Worm (Caenorhabditis elegans) whole organism, L4 larva: Measurements from ENCODE around the gene C30H6.12.

Source experiments
- D1046.2 ChIP-seq: fragments of 200-800 bp; sonication (Bioruptor generic); IDR thresholded peaks from 2 replicates; pipeline ENCODE4 v1.3.6; 2022; ENCODE audit warnings: missing genetic modification characterization, missing compliant biosample characterization
- F10B5.3 ChIP-seq: sonication (generic microtip); optimal IDR thresholded peaks from 2 replicates; lab custom pipeline; 2016; ENCODE audit warnings: mild to moderate bottlenecking, missing genetic modification characterization, missing compliant biosample characterization
- F26F4.8 ChIP-seq: fragments of 200-800 bp; sonication (Bioruptor generic); conservative IDR thresholded peaks from 2 replicates; pipeline ENCODE4 v1.3.6; 2022; ENCODE audit warnings: missing genetic modification characterization, missing compliant biosample characterization
- R02D3.7 ChIP-seq: fragments of 150-350 bp; sonication (generic microtip); optimal IDR thresholded peaks from 3 replicates; lab custom pipeline; 2014; ENCODE audit warnings: missing biosample characterization, missing genetic modification characterization
- T26A8.4 ChIP-seq: fragments of 200-800 bp; sonication (Bioruptor generic); IDR thresholded peaks from 2 replicates; pipeline ENCODE4 v1.3.6; 2022; ENCODE audit warnings: missing genetic modification characterization, missing compliant biosample characterization
- aha-1 ChIP-seq: fragments of 150-350 bp; peaks from one replicate; lab custom pipeline; 2014; ENCODE audit warnings: missing biosample characterization, missing genetic modification characterization
- attf-4 ChIP-seq: sonication (generic microtip); optimal IDR thresholded peaks from 3 replicates; lab custom pipeline; 2017; ENCODE audit warnings: missing biosample characterization, missing genetic modification characterization
- ceh-62 ChIP-seq: sonication (generic microtip); optimal IDR thresholded peaks from 2 replicates; lab custom pipeline; 2017; ENCODE audit warnings: missing biosample characterization, missing genetic modification characterization
- ceh-82 ChIP-seq: sonication (generic microtip); optimal IDR thresholded peaks from 2 replicates; lab custom pipeline; 2017; ENCODE audit warnings: missing biosample characterization, missing genetic modification characterization
- ctbp-1 ChIP-seq: fragments of 200-800 bp; sonication (Bioruptor generic); IDR thresholded peaks from 2 replicates; pipeline ENCODE4 v1.3.6; 2022; ENCODE audit warnings: missing genetic modification reagents, missing genetic modification characterization, missing compliant biosample characterization
- daf-12 ChIP-seq: fragments of 150-350 bp; optimal IDR thresholded peaks from 2 replicates; lab custom pipeline; 2014; ENCODE audit warnings: missing biosample characterization, missing genetic modification reagents, missing genetic modification characterization
- dmd-6 ChIP-seq: fragments of 200-800 bp; sonication (Bioruptor generic); IDR thresholded peaks from 2 replicates; pipeline ENCODE4 v1.3.6; 2022; ENCODE audit warnings: missing genetic modification reagents, missing genetic modification characterization, missing compliant biosample characterization
- dmd-8 ChIP-seq: fragments of 200-800 bp; sonication (Bioruptor generic); IDR thresholded peaks from 2 replicates; pipeline ENCODE4 v1.3.6; 2022; ENCODE audit warnings: missing genetic modification characterization, missing compliant biosample characterization
- dpl-1 ChIP-seq: fragments of 150-350 bp; optimal IDR thresholded peaks from 2 replicates; lab custom pipeline; 2014; ENCODE audit warnings: missing biosample characterization, missing genetic modification reagents, missing genetic modification characterization
- egl-43 ChIP-seq: fragments of 200-800 bp; sonication (Bioruptor generic); IDR thresholded peaks from 2 replicates; pipeline ENCODE4 v1.3.6; 2022; ENCODE audit warnings: missing genetic modification reagents, missing genetic modification characterization, missing compliant biosample characterization
- fos-1 ChIP-seq: fragments of 150-350 bp; optimal IDR thresholded peaks from 2 replicates; lab custom pipeline; 2014; ENCODE audit warnings: missing biosample characterization, missing genetic modification characterization
- gei-8 ChIP-seq: fragments of 200-800 bp; sonication (Bioruptor generic); optimal IDR thresholded peaks from 2 replicates; lab custom pipeline; 2018; ENCODE audit warnings: mild to moderate bottlenecking, missing genetic modification characterization, missing compliant biosample characterization
- hif-1 ChIP-seq, 2 experiments: sonication (generic microtip); optimal IDR thresholded peaks; 2 replicates each; lab custom pipeline; 2016 to 2017; ENCODE audit warnings: missing compliant biosample characterization in 2 of 2, missing genetic modification characterization in 2 of 2, missing genetic modification reagents in 2 of 2, missing genotype in 2 of 2, mild to moderate bottlenecking in 1 of 2
- hlh-30 ChIP-seq: sonication (generic microtip); optimal IDR thresholded peaks from 2 replicates; lab custom pipeline; 2017; ENCODE audit warnings: antibody characterized with exemption, mild to moderate bottlenecking, missing genetic modification characterization, missing compliant biosample characterization; ENCODE audit not compliant: insufficient read depth
- hmg-1.1 ChIP-seq: fragments of 200-800 bp; sonication (Bioruptor generic); IDR thresholded peaks from 2 replicates; pipeline ENCODE4 v1.3.6; 2022; ENCODE audit warnings: missing genetic modification reagents, missing genetic modification characterization, missing compliant biosample characterization
- jun-1 ChIP-seq: fragments of 150-350 bp; optimal IDR thresholded peaks from 2 replicates; lab custom pipeline; 2014; ENCODE audit warnings: missing biosample characterization, missing genetic modification reagents, missing genetic modification characterization
- lin-1 ChIP-seq: fragments of 200-800 bp; sonication (Bioruptor generic); IDR thresholded peaks from 2 replicates; pipeline ENCODE4 v1.3.6; 2022; ENCODE audit warnings: missing genetic modification reagents, missing genetic modification characterization, missing compliant biosample characterization
- lin-13 ChIP-seq: fragments of 150-350 bp; optimal IDR thresholded peaks from 2 replicates; lab custom pipeline; 2014; ENCODE audit warnings: missing biosample characterization, missing genetic modification reagents, missing genetic modification characterization
- lin-29 ChIP-seq: fragments of 200-800 bp; sonication (Bioruptor generic); IDR thresholded peaks from 2 replicates; pipeline ENCODE4 v1.3.6; 2022; ENCODE audit warnings: missing genetic modification reagents, missing genetic modification characterization, missing compliant biosample characterization
- lin-39 ChIP-seq: fragments of 150-350 bp; optimal IDR thresholded peaks from 2 replicates; lab custom pipeline; 2014; ENCODE audit warnings: missing biosample characterization, missing genetic modification reagents, missing genetic modification characterization
- nhr-10 ChIP-seq: fragments of 150-350 bp; optimal IDR thresholded peaks from 2 replicates; lab custom pipeline; 2014; ENCODE audit warnings: missing biosample characterization, missing genetic modification characterization
- nhr-11 ChIP-seq: fragments of 150-350 bp; optimal IDR thresholded peaks from 2 replicates; lab custom pipeline; 2014; ENCODE audit warnings: missing biosample characterization, missing genetic modification characterization
- nhr-28 ChIP-seq: fragments of 150-350 bp; optimal IDR thresholded peaks from 2 replicates; lab custom pipeline; 2014; ENCODE audit warnings: missing biosample characterization, missing genetic modification characterization
- nhr-41 ChIP-seq: fragments of 200-800 bp; sonication (Bioruptor generic); IDR thresholded peaks from 2 replicates; pipeline ENCODE4 v1.3.6; 2022; ENCODE audit warnings: missing genetic modification reagents, missing genetic modification characterization, missing compliant biosample characterization
- pha-4 ChIP-seq, 2 experiments: fragments of 150-350 bp in 1 of 2; fragments of 200-800 bp in 1 of 2; sonication (Bioruptor generic) in 1 of 2; IDR thresholded peaks in 1 of 2; optimal IDR thresholded peaks in 1 of 2; 2 replicates each; pipeline versions ENCODE4 v1.3.6 to Lab custom; 2014 to 2022; ENCODE audit warnings: missing genetic modification characterization in 2 of 2, missing genetic modification reagents in 2 of 2, missing biosample characterization in 1 of 2, missing compliant biosample characterization in 1 of 2
- pqm-1 ChIP-seq: sonication (generic microtip); optimal IDR thresholded peaks from 2 replicates; lab custom pipeline; 2017; ENCODE audit warnings: missing biosample characterization, missing genetic modification characterization
- saeg-2 ChIP-seq: fragments of 200-800 bp; sonication (Bioruptor generic); IDR thresholded peaks from 2 replicates; pipeline ENCODE4 v1.3.6; 2022; ENCODE audit warnings: missing genetic modification reagents, missing genetic modification characterization, missing compliant biosample characterization
- skn-1 ChIP-seq: fragments of 150-350 bp; optimal IDR thresholded peaks from 2 replicates; lab custom pipeline; 2014; ENCODE audit warnings: missing biosample characterization, missing genetic modification characterization
- spr-1 ChIP-seq: sonication (generic microtip); optimal IDR thresholded peaks from 2 replicates; lab custom pipeline; 2016; ENCODE audit warnings: mild to moderate bottlenecking, missing genetic modification characterization, missing compliant biosample characterization
- tra-1 ChIP-seq: fragments of 200-800 bp; sonication (Bioruptor generic); IDR thresholded peaks from 2 replicates; pipeline ENCODE4 v1.3.6; 2022; ENCODE audit warnings: missing genetic modification reagents, missing genetic modification characterization, missing compliant biosample characterization
- unc-62 ChIP-seq, 3 experiments: fragments of 150-350 bp in 1 of 3; sonication (generic microtip); optimal IDR thresholded peaks in 2 of 3; peaks in 1 of 3; 1 replicate in 1 of 3; 2 replicates in 2 of 3; lab custom pipeline; 2014 to 2017; ENCODE audit warnings: missing biosample characterization in 3 of 3, missing genetic modification characterization in 3 of 3, missing genetic modification reagents in 3 of 3, missing genotype in 1 of 3
- vab-7 ChIP-seq: fragments of 200-800 bp; sonication (Bioruptor generic); IDR thresholded peaks from 2 replicates; pipeline ENCODE4 v1.3.6; 2022; ENCODE audit warnings: missing genetic modification reagents, missing genetic modification characterization, missing compliant biosample characterization
- zag-1 ChIP-seq: fragments of 150-350 bp; optimal IDR thresholded peaks from 2 replicates; lab custom pipeline; 2014; ENCODE audit warnings: missing biosample characterization, missing genetic modification characterization
- zfp-3 ChIP-seq: fragments of 200-800 bp; sonication (Bioruptor generic); conservative IDR thresholded peaks from 2 replicates; pipeline ENCODE4 v1.3.6; 2022; ENCODE audit warnings: missing genetic modification reagents, missing genetic modification characterization, missing compliant biosample characterization
- ztf-11 ChIP-seq: fragments of 150-350 bp; optimal IDR thresholded peaks from 2 replicates; lab custom pipeline; 2014; ENCODE audit warnings: missing biosample characterization, missing genetic modification characterization

The C30H6.12 gene

DNA sequence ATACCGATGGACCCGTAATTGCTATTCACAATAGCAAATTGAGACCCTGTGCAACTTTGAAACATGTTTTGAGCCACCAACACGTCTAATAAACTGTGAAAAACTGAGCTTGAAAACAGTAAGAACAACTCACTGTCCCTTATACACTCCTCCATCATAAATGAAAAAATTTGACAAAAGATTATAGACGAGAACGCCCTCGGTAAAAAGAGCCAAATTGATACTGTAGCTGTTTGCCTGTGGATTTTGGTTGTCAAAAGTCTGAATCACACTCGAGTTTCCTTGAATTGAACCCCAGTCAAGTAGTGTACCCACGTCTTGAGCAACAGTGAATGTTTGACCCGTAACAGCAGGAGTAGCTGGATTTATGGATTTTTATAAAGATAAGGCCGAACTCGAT lies 42.1 kb upstream of the C30H6.12 start:
- TF ChIP-seq ceh-82 (tag; lab: Kevin White, UChicago) (no peak), unc-62 (GFP tag; optimal IDR thresholded peaks at IDR 0.05 in 1 of 2; lab: Kevin White, UChicago) (peak in 1 of 2 experiments; percentile 95), unc-62 (tag; optimal IDR thresholded peaks at IDR 0.05; lab: Kevin White, UChicago) (no peak), lin-13 (GFP tag; lab: Kevin White, UChicago) (no peak), ztf-11 (tag; lab: Kevin White, UChicago) (no peak)
- TF ChIP-seq, all 104 proteins: peak for 1

DNA sequence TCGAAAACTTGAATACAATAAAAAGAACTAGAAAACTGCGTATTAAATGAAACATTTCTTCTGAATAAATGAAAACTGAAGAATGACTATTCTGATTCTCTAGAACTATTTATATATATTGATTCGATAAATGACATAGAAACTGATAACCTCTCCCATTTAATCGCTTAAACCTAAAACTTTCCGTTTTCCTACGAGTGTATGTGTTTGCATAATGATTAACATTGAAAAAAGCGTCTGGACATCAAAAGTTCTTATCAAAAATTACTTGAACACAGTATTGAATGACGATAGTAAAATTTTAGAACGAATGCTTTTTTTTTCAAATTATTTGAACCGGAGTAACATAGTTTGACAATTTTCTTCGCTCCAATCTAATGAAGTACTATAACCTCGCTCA lies 41.0 kb upstream of the C30H6.12 start, which contains the start of gene C49C3.9:
Gene C49C3.9 (minus strand): TSS at position 136 of the 400 bp plus-strand sequence.
- no peak for TF ChIP-seq R02D3.7 (tag; lab: Kevin White, UChicago)
- no peak for TF ChIP-seq hlh-30 (tag; lab: Kevin White, UChicago)
- TF ChIP-seq nhr-41, result peak; percentile 83; the same call in 1 of the 2 replicates
- TF ChIP-seq lin-1 (GFP tag; lab: Robert Waterston, UW), result peak; percentile 77; the same call in 1 of the 2 replicates
- TF ChIP-seq jun-1, result no peak
- no peak for TF ChIP-seq D1046.2
- no peak for TF ChIP-seq tra-1 (GFP tag; lab: Robert Waterston, UW)
- no peak for TF ChIP-seq nhr-10 (tag; lab: Kevin White, UChicago)
- TF ChIP-seq nhr-11 (tag; lab: Kevin White, UChicago), result no peak
- TF ChIP-seq dmd-6 (GFP tag; lab: Robert Waterston, UW), result peak; percentile 74
- no peak for TF ChIP-seq hmg-1.1 (GFP tag; lab: Robert Waterston, UW)
- no peak for TF ChIP-seq dpl-1 (GFP tag; lab: Kevin White, UChicago)
- TF ChIP-seq pha-4 (GFP tag; IDR thresholded peaks at IDR 0.05; lab: Robert Waterston, UW), result no peak
- no peak for TF ChIP-seq pha-4 (tag; optimal IDR thresholded peaks at IDR 0.05; lab: Kevin White, UChicago)
- peak; percentile 99 for TF ChIP-seq pqm-1 (tag; lab: Kevin White, UChicago)
- no peak for TF ChIP-seq skn-1 (tag; lab: Kevin White, UChicago)
- peak; percentile 76 for TF ChIP-seq nhr-28 (tag; lab: Kevin White, UChicago)

DNA sequence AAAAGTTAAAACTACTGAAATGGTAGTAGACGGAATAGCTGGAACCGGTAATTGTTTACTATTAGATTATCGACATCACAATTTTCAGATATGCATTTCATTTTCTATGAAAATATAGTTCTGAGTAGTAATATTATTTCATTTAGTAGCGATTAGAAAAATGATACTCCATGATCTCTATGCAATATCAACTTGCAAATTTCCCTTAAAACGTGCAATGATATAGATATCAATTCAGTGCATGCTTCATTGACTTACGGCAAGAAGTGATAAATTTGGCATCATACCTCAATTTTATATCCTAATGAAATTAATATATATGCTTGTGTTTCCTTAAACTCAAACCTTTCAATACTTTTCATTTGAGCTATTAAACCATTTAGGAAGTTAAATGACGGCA lies 40.5 kb upstream of the C30H6.12 start, which contains the start of gene C49C3.21:
Gene C49C3.21 (plus strand): TSS at position 301 of the 400 bp plus-strand sequence.
- no peak for TF ChIP-seq aha-1 (tag; lab: Kevin White, UChicago)
- TF ChIP-seq dpl-1 (GFP tag; lab: Kevin White, UChicago), result no peak
- no peak for TF ChIP-seq hif-1 (tag; optimal IDR thresholded peaks at IDR 0.05; lab: Kevin White, UChicago)
- TF ChIP-seq lin-29 (GFP tag; lab: Robert Waterston, UW), result no peak
- no peak for TF ChIP-seq egl-43 (GFP tag; lab: Robert Waterston, UW)
- no peak for TF ChIP-seq ctbp-1 (GFP tag; lab: Robert Waterston, UW)
- no peak for TF ChIP-seq dmd-6 (GFP tag; lab: Robert Waterston, UW)
- TF ChIP-seq nhr-28 (tag; lab: Kevin White, UChicago), result no peak
- TF ChIP-seq F26F4.8 (GFP tag; lab: Robert Waterston, UW), result no peak

DNA sequence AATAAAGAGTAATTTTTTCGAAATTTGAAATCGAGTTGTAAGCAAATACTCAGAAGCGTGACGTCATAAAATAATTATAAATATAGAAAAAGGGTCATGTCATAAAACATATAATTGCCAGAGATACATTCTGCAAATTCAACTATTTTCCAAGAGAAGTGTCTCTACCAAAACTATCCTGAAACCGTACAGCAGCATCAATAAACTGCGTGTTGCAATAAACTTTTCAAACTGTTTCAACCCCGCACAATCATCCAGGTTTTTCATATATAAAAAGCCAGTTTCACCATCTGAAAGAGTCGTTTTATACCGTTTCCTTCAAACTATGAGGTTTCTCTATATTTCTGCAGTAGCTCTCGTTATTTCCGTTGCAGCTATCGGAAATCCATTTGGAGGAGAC lies 39.7 kb upstream of the C30H6.12 start, which contains the start of gene C49C3.11:
Gene C49C3.11 (plus strand): TSS at position 301 of the 400 bp plus-strand sequence.
- TF ChIP-seq unc-62 (GFP tag; optimal IDR thresholded peaks at IDR 0.05 in 1 of 2; lab: Kevin White, UChicago) (no peak), unc-62 (tag; optimal IDR thresholded peaks at IDR 0.05; lab: Kevin White, UChicago) (no peak), ceh-62 (tag; lab: Kevin White, UChicago) (no peak), zag-1 (tag; lab: Kevin White, UChicago) (no peak)
- TF ChIP-seq, all 104 proteins: peak for 0

DNA sequence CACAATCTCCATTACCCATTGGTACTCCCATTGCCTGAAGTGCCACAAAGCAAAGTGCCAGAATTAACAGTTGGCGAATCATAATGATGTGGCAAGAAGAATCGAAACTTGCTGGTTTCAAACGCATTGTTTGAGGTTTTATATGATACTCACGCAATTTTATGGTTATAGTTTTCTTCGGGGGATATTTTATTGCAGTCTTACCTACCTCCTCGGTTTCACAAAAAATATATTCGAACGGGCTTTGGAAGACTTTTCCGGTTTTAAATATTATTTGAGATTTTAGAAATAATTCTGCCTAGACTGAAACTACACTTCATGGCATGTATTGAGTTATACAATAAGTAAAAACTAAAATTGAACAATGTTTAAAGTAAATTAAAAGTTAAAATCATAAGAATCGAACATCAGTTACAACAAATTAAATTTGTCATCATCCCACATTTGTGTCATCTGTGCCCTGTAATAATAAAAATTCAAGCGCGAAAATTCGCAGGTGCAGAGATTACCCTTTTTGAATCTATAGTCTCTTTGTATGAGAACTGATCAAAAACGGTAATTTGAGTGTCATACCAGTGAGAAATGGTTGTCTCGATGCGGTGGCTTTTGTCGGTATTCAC lies 36.4 kb upstream of the C30H6.12 start, which contains the start of the genes clec-197 and clec-198:
Gene clec-197 (minus strand): TSS at position 101 of the 620 bp plus-strand sequence.
Gene clec-198 (plus strand): TSS at position 570 of the 620 bp plus-strand sequence.
- no peak for TF ChIP-seq nhr-28 (tag; lab: Kevin White, UChicago)
- no peak for TF ChIP-seq F10B5.3 (tag; lab: Kevin White, UChicago)
- TF ChIP-seq fos-1, result no peak
- no peak for TF ChIP-seq ztf-11 (tag; lab: Kevin White, UChicago)
- no peak for TF ChIP-seq dmd-8
- no peak for TF ChIP-seq attf-4 (tag; lab: Kevin White, UChicago)
- no peak for TF ChIP-seq saeg-2 (GFP tag; lab: Robert Waterston, UW)
- no peak for TF ChIP-seq spr-1 (tag; lab: Kevin White, UChicago)
- TF ChIP-seq daf-12 (tag; lab: Kevin White, UChicago), result no peak
- TF ChIP-seq lin-39 (tag; lab: Kevin White, UChicago), result no peak
- no peak for TF ChIP-seq nhr-41
- no peak for TF ChIP-seq skn-1 (tag; lab: Kevin White, UChicago)
- no peak for TF ChIP-seq T26A8.4
- no peak for TF ChIP-seq gei-8
- TF ChIP-seq lin-29 (GFP tag; lab: Robert Waterston, UW), result no peak
- no peak for TF ChIP-seq nhr-11 (tag; lab: Kevin White, UChicago)
- no peak for TF ChIP-seq vab-7
- TF ChIP-seq zfp-3 (GFP tag; lab: Robert Waterston, UW), result no peak
- TF ChIP-seq, all 104 proteins: peak for 0
